Fruit fly (Drosophila melanogaster): Measurements from ENCODE around the gene CG3699.
A peak's percentile ranks its signal among the peaks of the same experiment; 100 is the strongest.

The CG3699 gene

DNA sequence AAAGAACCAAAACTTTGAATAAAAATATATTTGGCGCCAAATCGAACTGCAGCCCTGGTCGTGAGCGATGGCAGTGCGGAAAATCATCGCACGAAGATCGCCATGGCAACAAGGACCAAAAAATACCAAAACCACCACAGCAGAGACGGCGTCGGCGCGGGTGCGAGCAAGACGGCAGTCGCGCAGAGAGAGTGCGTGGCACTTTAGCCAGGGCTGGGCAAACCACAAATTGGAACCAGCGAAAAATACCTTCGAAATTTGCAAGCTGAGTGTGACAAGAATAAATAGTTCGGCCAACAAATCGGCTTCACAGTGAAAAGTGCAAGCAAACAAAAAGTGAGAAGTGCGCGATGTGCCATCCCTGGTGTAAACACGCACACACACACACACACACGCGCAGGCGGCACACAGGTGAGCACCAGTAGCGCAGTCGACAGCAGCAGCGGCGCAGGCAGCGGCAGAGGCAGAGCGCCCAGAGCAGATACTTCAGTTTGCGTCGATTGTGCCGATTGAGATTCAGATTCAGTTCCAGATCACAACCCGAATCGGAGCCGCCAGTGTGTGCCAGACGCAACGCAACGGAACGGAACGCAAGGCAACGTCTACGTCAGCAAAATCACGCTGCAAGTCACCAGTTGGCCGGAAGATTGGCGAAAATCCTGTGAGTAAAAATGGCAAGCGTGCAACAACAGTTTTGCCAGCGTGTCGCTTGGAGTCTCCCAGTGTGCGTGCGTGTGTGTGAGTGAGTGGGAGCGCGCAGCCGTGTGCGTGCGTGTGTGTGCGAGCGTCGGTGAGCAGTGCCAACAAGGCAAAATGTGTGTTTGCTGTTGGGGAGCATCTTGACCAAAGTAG is 12.0 kb downstream of the CG3699 start, which contains the start of gene TRAM (continued):
- TF ChIP-seq amos (GFP tag; IDR thresholded peaks at IDR 0.05; ENCODE audit: partially characterized antibody): peak; percentile 88
- peak; percentile 96 for TF ChIP-seq btn (GFP tag; optimal IDR thresholded peaks at IDR 0.05)
- peak; percentile 89 for TF ChIP-seq run (tag; optimal IDR thresholded peaks at IDR 0.05)
- peak; percentile 98 for TF ChIP-seq CG30403 (GFP tag; optimal IDR thresholded peaks at IDR 0.05)
- TF ChIP-seq CG10209 (GFP tag; optimal IDR thresholded peaks at IDR 0.05): peak; percentile 98
- peak; percentile 95 for TF ChIP-seq en (GFP tag; optimal IDR thresholded peaks at IDR 0.05)
- TF ChIP-seq CG9817 (tag; optimal IDR thresholded peaks at IDR 0.05): peak; percentile 99
- TF ChIP-seq sens-2 (GFP tag; IDR thresholded peaks at IDR 0.05): peak; percentile 99
- TF ChIP-seq slou (GFP tag; optimal IDR thresholded peaks at IDR 0.05): peak; percentile 90
- peak; percentile 97 for TF ChIP-seq CG2712 (tag; optimal IDR thresholded peaks at IDR 0.05)
- TF ChIP-seq sd (tag; optimal IDR thresholded peaks at IDR 0.05): peak; percentile 90
- TF ChIP-seq Lhr (GFP tag; optimal IDR thresholded peaks at IDR 0.05): peak; percentile 98
- no peak for TF ChIP-seq lov (optimal IDR thresholded peaks at IDR 0.05)
- TF ChIP-seq lov (GFP tag; IDR thresholded peaks at IDR 0.05): peak; percentile 99
- peak; percentile 99 for TF ChIP-seq CG4617 (GFP tag; optimal IDR thresholded peaks at IDR 0.05; ENCODE audit: borderline replicate concordance)
- TF ChIP-seq NK7.1 (GFP tag; optimal IDR thresholded peaks at IDR 0.05): peak; percentile 96
- TF ChIP-seq PHDP (tag; optimal IDR thresholded peaks at IDR 0.05): peak; percentile 98
- peak; percentile 99 for TF ChIP-seq CG3726 (GFP tag; IDR thresholded peaks at IDR 0.05)
- peak; percentile 98 for TF ChIP-seq Mes4 (GFP tag; optimal IDR thresholded peaks at IDR 0.05)
- TF ChIP-seq CG7839 (tag; optimal IDR thresholded peaks at IDR 0.05): peak; percentile 98
- TF ChIP-seq Ets97D (GFP tag; optimal IDR thresholded peaks at IDR 0.05): peak; percentile 89
- peak; percentile 92 for TF ChIP-seq Sin3A (optimal IDR thresholded peaks at IDR 0.05)
- peak; percentile 91 for TF ChIP-seq CG31365 (tag; optimal IDR thresholded peaks at IDR 0.05)
- TF ChIP-seq pnt (GFP tag; optimal IDR thresholded peaks at IDR 0.05): peak; percentile 98
- peak; percentile 99 for TF ChIP-seq CG17829 (tag; optimal IDR thresholded peaks at IDR 0.05)
- peak; percentile 97 for TF ChIP-seq CG4730 (GFP tag; IDR thresholded peaks at IDR 0.05)
- peak; percentile 98 for TF ChIP-seq da (GFP tag; optimal IDR thresholded peaks at IDR 0.05)
- peak; percentile 100 for TF ChIP-seq CG17328 (GFP tag; IDR thresholded peaks at IDR 0.05)
- TF ChIP-seq Lim3 (GFP tag; IDR thresholded peaks at IDR 0.05): peak; percentile 94
- peak; percentile 94 for TF ChIP-seq CG6254 (GFP tag; optimal IDR thresholded peaks at IDR 0.05)
- TF ChIP-seq CG15696 (tag; optimal IDR thresholded peaks at IDR 0.05): peak; percentile 96
- peak in 1 of 3 experiments; percentile 98 for TF ChIP-seq lola (GFP tag; optimal IDR thresholded peaks at IDR 0.05)
- peak; percentile 49; the same call in 1 of the 2 replicates for TF ChIP-seq Dref (GFP tag; IDR thresholded peaks at IDR 0.05)
- TF ChIP-seq CG9609 (GFP tag; optimal IDR thresholded peaks at IDR 0.05): peak; percentile 99
- peak; percentile 99 for TF ChIP-seq Ptx1 (GFP tag; IDR thresholded peaks at IDR 0.05)
- peak; percentile 92 for TF ChIP-seq CG18011 (GFP tag; optimal IDR thresholded peaks at IDR 0.05)
- peak; percentile 97 for TF ChIP-seq sr (GFP tag; IDR thresholded peaks at IDR 0.05)
- TF ChIP-seq CG3838 (GFP tag; optimal IDR thresholded peaks at IDR 0.05): peak; percentile 97
- no peak for TF ChIP-seq prd (optimal IDR thresholded peaks at IDR 0.05)
- TF ChIP-seq prd (GFP tag; IDR thresholded peaks at IDR 0.05): peak; percentile 100
- TF ChIP-seq CG17359 (tag; optimal IDR thresholded peaks at IDR 0.05): peak; percentile 98
- TF ChIP-seq eve (GFP tag; optimal IDR thresholded peaks at IDR 0.05): peak in 1 of 2 experiments; percentile 89
- peak; percentile 56 for TF ChIP-seq CG2129 (GFP tag; IDR thresholded peaks at IDR 0.05; ENCODE audit: partially characterized antibody)
- peak; percentile 93 for TF ChIP-seq grau (tag; optimal IDR thresholded peaks at IDR 0.05)
- peak; percentile 99 for TF ChIP-seq vvl (GFP tag; IDR thresholded peaks at IDR 0.05)
- TF ChIP-seq Kr (GFP tag; optimal IDR thresholded peaks at IDR 0.05): peak; percentile 92
- TF ChIP-seq CG9932 (GFP tag; IDR thresholded peaks at IDR 0.05): peak; percentile 99
- peak; percentile 60; the same call in 2 of the 3 replicates for TF ChIP-seq Doc3 (GFP tag; IDR thresholded peaks at IDR 0.05; ENCODE audit: partially characterized antibody)
- peak; percentile 83 for TF ChIP-seq Scr (GFP tag; IDR thresholded peaks at IDR 0.05; ENCODE audit: partially characterized antibody)

All from whole organism, embryonic.